Worm (Caenorhabditis elegans) whole organism, L4 larva: ENCODE data around the gene clc-6.
A peak's percentile ranks its signal among the peaks of the same experiment; 100 is the strongest.

Experiments
- F37D6.2 ChIP-seq: sonication (generic microtip); optimal IDR thresholded peaks from 2 replicates; lab custom pipeline; 2016; ENCODE audit warnings: mild to moderate bottlenecking, missing genetic modification characterization, missing compliant biosample characterization
- F44E2.7 ChIP-seq: fragments of 200-800 bp; sonication (Bioruptor generic); IDR thresholded peaks from 2 replicates; pipeline ENCODE4 v2.1.2; 2022; ENCODE audit warnings: missing genetic modification characterization, missing compliant biosample characterization
- F49E8.2 ChIP-seq: sonication (generic microtip); optimal IDR thresholded peaks from 2 replicates; lab custom pipeline; 2016; ENCODE audit warnings: missing compliant biosample characterization, mild to moderate bottlenecking, missing genetic modification characterization, borderline replicate concordance
- R02D3.7 ChIP-seq: fragments of 150-350 bp; sonication (generic microtip); optimal IDR thresholded peaks from 3 replicates; lab custom pipeline; 2014; ENCODE audit warnings: missing biosample characterization, missing genetic modification characterization
- T20F7.1 ChIP-seq: fragments of 200-800 bp; sonication (Bioruptor generic); optimal IDR thresholded peaks from 2 replicates; lab custom pipeline; 2018; ENCODE audit warnings: mild to moderate bottlenecking, missing genetic modification characterization, missing compliant biosample characterization
- T26A8.4 ChIP-seq: fragments of 200-800 bp; sonication (Bioruptor generic); IDR thresholded peaks from 2 replicates; pipeline ENCODE4 v1.3.6; 2022; ENCODE audit warnings: missing genetic modification characterization, missing compliant biosample characterization
- Y105C5A.15 ChIP-seq: fragments of 200-800 bp; sonication (Bioruptor generic); IDR thresholded peaks from 2 replicates; pipeline ENCODE4 v1.3.6; 2022; ENCODE audit warnings: missing genetic modification characterization, missing compliant biosample characterization
- Y48G9A.11 ChIP-seq: fragments of 200-800 bp; sonication (Bioruptor generic); IDR thresholded peaks from 2 replicates; pipeline ENCODE4 v1.3.6; 2022; ENCODE audit warnings: missing genetic modification reagents, missing genetic modification characterization, missing compliant biosample characterization
- Y5F2A.4 ChIP-seq: fragments of 200-800 bp; sonication (Bioruptor generic); optimal IDR thresholded peaks from 2 replicates; lab custom pipeline; 2018; ENCODE audit warnings: mild to moderate bottlenecking, missing genetic modification characterization, missing compliant biosample characterization
- ZK337.2 ChIP-seq: fragments of 200-800 bp; sonication (Bioruptor generic); IDR thresholded peaks from 2 replicates; pipeline ENCODE4 v1.3.6; 2022; ENCODE audit warnings: missing genetic modification reagents, missing genetic modification characterization, missing compliant biosample characterization
- aly-2 ChIP-seq: sonication (generic microtip); optimal IDR thresholded peaks from 2 replicates; lab custom pipeline; 2018; ENCODE audit warnings: missing biosample characterization, missing genetic modification characterization
- ceh-82 ChIP-seq: sonication (generic microtip); optimal IDR thresholded peaks from 2 replicates; lab custom pipeline; 2017; ENCODE audit warnings: missing biosample characterization, missing genetic modification characterization
- cey-2 ChIP-seq: sonication (generic microtip); optimal IDR thresholded peaks from 3 replicates; lab custom pipeline; 2017; ENCODE audit warnings: missing genetic modification characterization, mild to moderate bottlenecking, missing compliant biosample characterization, antibody characterized with exemption, borderline replicate concordance; ENCODE audit not compliant: insufficient read depth
- ctbp-1 ChIP-seq: fragments of 200-800 bp; sonication (Bioruptor generic); IDR thresholded peaks from 2 replicates; pipeline ENCODE4 v1.3.6; 2022; ENCODE audit warnings: missing genetic modification reagents, missing genetic modification characterization, missing compliant biosample characterization
- daf-12 ChIP-seq: fragments of 150-350 bp; optimal IDR thresholded peaks from 2 replicates; lab custom pipeline; 2014; ENCODE audit warnings: missing biosample characterization, missing genetic modification reagents, missing genetic modification characterization
- daf-19 ChIP-seq: fragments of 200-800 bp; sonication (Bioruptor generic); conservative IDR thresholded peaks from 2 replicates; pipeline ENCODE4 v1.3.6; 2022; ENCODE audit warnings: missing genetic modification characterization, missing compliant biosample characterization
- daf-8 ChIP-seq: fragments of 200-800 bp; sonication (Bioruptor generic); IDR thresholded peaks from 2 replicates; pipeline ENCODE4 v1.3.6; 2022; ENCODE audit warnings: missing genetic modification characterization, missing compliant biosample characterization
- dpl-1 ChIP-seq: fragments of 150-350 bp; optimal IDR thresholded peaks from 2 replicates; lab custom pipeline; 2014; ENCODE audit warnings: missing biosample characterization, missing genetic modification reagents, missing genetic modification characterization
- fkh-10 ChIP-seq: fragments of 150-350 bp; optimal IDR thresholded peaks from 2 replicates; lab custom pipeline; 2014; ENCODE audit warnings: missing biosample characterization, missing genetic modification reagents, missing genetic modification characterization
- fos-1 ChIP-seq: fragments of 150-350 bp; optimal IDR thresholded peaks from 2 replicates; lab custom pipeline; 2014; ENCODE audit warnings: missing biosample characterization, missing genetic modification characterization
- gei-8 ChIP-seq: fragments of 200-800 bp; sonication (Bioruptor generic); optimal IDR thresholded peaks from 2 replicates; lab custom pipeline; 2018; ENCODE audit warnings: mild to moderate bottlenecking, missing genetic modification characterization, missing compliant biosample characterization
- hif-1 ChIP-seq, 2 experiments: sonication (generic microtip); optimal IDR thresholded peaks; 2 replicates each; lab custom pipeline; 2016 to 2017; ENCODE audit warnings: missing compliant biosample characterization in 2 of 2, missing genetic modification characterization in 2 of 2, missing genetic modification reagents in 2 of 2, missing genotype in 2 of 2, mild to moderate bottlenecking in 1 of 2
- hlh-11 ChIP-seq: fragments of 200-800 bp; sonication (Bioruptor generic); optimal IDR thresholded peaks from 2 replicates; lab custom pipeline; 2018; ENCODE audit warnings: mild to moderate bottlenecking, missing genetic modification characterization, missing compliant biosample characterization
- jun-1 ChIP-seq: fragments of 150-350 bp; optimal IDR thresholded peaks from 2 replicates; lab custom pipeline; 2014; ENCODE audit warnings: missing biosample characterization, missing genetic modification reagents, missing genetic modification characterization
- lin-1 ChIP-seq: fragments of 200-800 bp; sonication (Bioruptor generic); IDR thresholded peaks from 2 replicates; pipeline ENCODE4 v1.3.6; 2022; ENCODE audit warnings: missing genetic modification reagents, missing genetic modification characterization, missing compliant biosample characterization
- lin-15B ChIP-seq: fragments of 150-350 bp; sonication (generic microtip); optimal IDR thresholded peaks from 3 replicates; lab custom pipeline; 2014; ENCODE audit warnings: missing biosample characterization, missing genetic modification characterization
- lin-29 ChIP-seq: fragments of 200-800 bp; sonication (Bioruptor generic); IDR thresholded peaks from 2 replicates; pipeline ENCODE4 v1.3.6; 2022; ENCODE audit warnings: missing genetic modification reagents, missing genetic modification characterization, missing compliant biosample characterization
- lin-39 ChIP-seq: fragments of 150-350 bp; optimal IDR thresholded peaks from 2 replicates; lab custom pipeline; 2014; ENCODE audit warnings: missing biosample characterization, missing genetic modification reagents, missing genetic modification characterization
- lir-3 ChIP-seq: sonication (generic microtip); optimal IDR thresholded peaks from 2 replicates; lab custom pipeline; 2016; ENCODE audit warnings: mild to moderate bottlenecking, missing genetic modification characterization, missing compliant biosample characterization
- mdl-1 ChIP-seq, 2 experiments: fragments of 150-350 bp in 1 of 2; sonication (generic microtip) in 1 of 2; optimal IDR thresholded peaks; 2 replicates each; lab custom pipeline; 2014 to 2017; ENCODE audit warnings: missing biosample characterization in 2 of 2, missing genetic modification characterization in 2 of 2
- mdt-29 ChIP-seq: fragments of 200-800 bp; sonication (Bioruptor generic); IDR thresholded peaks from 2 replicates; pipeline ENCODE4 v1.3.6; 2022; ENCODE audit warnings: missing genetic modification reagents, missing genetic modification characterization, missing compliant biosample characterization
- mep-1 ChIP-seq: fragments of 150-350 bp; sonication (generic microtip); optimal IDR thresholded peaks from 3 replicates; lab custom pipeline; 2014; ENCODE audit warnings: missing biosample characterization, missing genetic modification characterization
- mxl-2 ChIP-seq: fragments of 200-800 bp; sonication (Bioruptor generic); conservative IDR thresholded peaks from 2 replicates; pipeline ENCODE4 v1.3.6; 2022; ENCODE audit warnings: missing genetic modification reagents, missing genetic modification characterization, missing compliant biosample characterization
- mxl-3 ChIP-seq: fragments of 200-800 bp; sonication (Bioruptor generic); optimal IDR thresholded peaks from 2 replicates; lab custom pipeline; 2018; ENCODE audit warnings: mild to moderate bottlenecking, missing genetic modification characterization, missing compliant biosample characterization
- nhr-111 ChIP-seq: fragments of 200-800 bp; sonication (Bioruptor generic); optimal IDR thresholded peaks from 2 replicates; lab custom pipeline; 2018; ENCODE audit warnings: mild to moderate bottlenecking, missing genetic modification characterization, missing compliant biosample characterization
- nhr-237 ChIP-seq: sonication (generic microtip); optimal IDR thresholded peaks from 2 replicates; lab custom pipeline; 2017; ENCODE audit warnings: missing biosample characterization, missing genetic modification characterization
- nhr-25 ChIP-seq: sonication (generic microtip); optimal IDR thresholded peaks from 2 replicates; lab custom pipeline; 2017; ENCODE audit warnings: missing genetic modification characterization, mild to moderate bottlenecking, missing compliant biosample characterization, antibody characterized with exemption, moderate library complexity, borderline replicate concordance; ENCODE audit not compliant: insufficient read depth
- nhr-28 ChIP-seq: fragments of 150-350 bp; optimal IDR thresholded peaks from 2 replicates; lab custom pipeline; 2014; ENCODE audit warnings: missing biosample characterization, missing genetic modification characterization
- nhr-42 ChIP-seq: fragments of 200-800 bp; sonication (Bioruptor generic); IDR thresholded peaks from 2 replicates; pipeline ENCODE4 v1.3.6; 2022; ENCODE audit warnings: missing genetic modification characterization, missing compliant biosample characterization
- nhr-76 ChIP-seq: fragments of 150-350 bp; optimal IDR thresholded peaks from 2 replicates; lab custom pipeline; 2014; ENCODE audit warnings: missing biosample characterization, missing genetic modification characterization
- pqm-1 ChIP-seq: sonication (generic microtip); optimal IDR thresholded peaks from 2 replicates; lab custom pipeline; 2017; ENCODE audit warnings: missing biosample characterization, missing genetic modification characterization
- rbr-2 ChIP-seq: sonication (generic microtip); optimal IDR thresholded peaks from 2 replicates; lab custom pipeline; 2016; ENCODE audit warnings: missing genotype, missing genetic modification characterization, missing compliant biosample characterization
- set-16 ChIP-seq: fragments of 200-800 bp; sonication (Bioruptor generic); IDR thresholded peaks from 2 replicates; pipeline ENCODE4 v1.3.6; 2022; ENCODE audit warnings: missing genetic modification reagents, missing genetic modification characterization, missing compliant biosample characterization
- skn-1 ChIP-seq: fragments of 150-350 bp; optimal IDR thresholded peaks from 2 replicates; lab custom pipeline; 2014; ENCODE audit warnings: missing biosample characterization, missing genetic modification characterization
- snpc-1.2 ChIP-seq: fragments of 200-800 bp; sonication (Bioruptor generic); IDR thresholded peaks from 2 replicates; pipeline ENCODE4 v1.3.6; 2022; ENCODE audit warnings: missing genetic modification reagents, missing genetic modification characterization, missing compliant biosample characterization
- spr-1 ChIP-seq: sonication (generic microtip); optimal IDR thresholded peaks from 2 replicates; lab custom pipeline; 2016; ENCODE audit warnings: mild to moderate bottlenecking, missing genetic modification characterization, missing compliant biosample characterization
- tag-97 ChIP-seq: fragments of 200-800 bp; sonication (Bioruptor generic); IDR thresholded peaks from 2 replicates; pipeline ENCODE4 v1.3.6; 2022; ENCODE audit warnings: missing genetic modification characterization, missing compliant biosample characterization
- unc-130 ChIP-seq: sonication (generic microtip); optimal IDR thresholded peaks from 2 replicates; lab custom pipeline; 2016; ENCODE audit warnings: missing genetic modification reagents, missing genetic modification characterization, missing compliant biosample characterization
- vab-7 ChIP-seq: fragments of 200-800 bp; sonication (Bioruptor generic); IDR thresholded peaks from 2 replicates; pipeline ENCODE4 v1.3.6; 2022; ENCODE audit warnings: missing genetic modification reagents, missing genetic modification characterization, missing compliant biosample characterization
- zag-1 ChIP-seq: fragments of 150-350 bp; optimal IDR thresholded peaks from 2 replicates; lab custom pipeline; 2014; ENCODE audit warnings: missing biosample characterization, missing genetic modification characterization
- zfp-2 ChIP-seq: sonication (generic microtip); optimal IDR thresholded peaks from 2 replicates; lab custom pipeline; 2016; ENCODE audit warnings: mild to moderate bottlenecking, missing genetic modification characterization, missing compliant biosample characterization
- zip-11 ChIP-seq: fragments of 200-800 bp; sonication (Bioruptor generic); IDR thresholded peaks from 2 replicates; pipeline ENCODE4 v1.3.6; 2022; ENCODE audit warnings: missing genetic modification characterization, missing compliant biosample characterization
- ztf-11 ChIP-seq: fragments of 150-350 bp; optimal IDR thresholded peaks from 2 replicates; lab custom pipeline; 2014; ENCODE audit warnings: missing biosample characterization, missing genetic modification characterization

Gene clc-6

DNA sequence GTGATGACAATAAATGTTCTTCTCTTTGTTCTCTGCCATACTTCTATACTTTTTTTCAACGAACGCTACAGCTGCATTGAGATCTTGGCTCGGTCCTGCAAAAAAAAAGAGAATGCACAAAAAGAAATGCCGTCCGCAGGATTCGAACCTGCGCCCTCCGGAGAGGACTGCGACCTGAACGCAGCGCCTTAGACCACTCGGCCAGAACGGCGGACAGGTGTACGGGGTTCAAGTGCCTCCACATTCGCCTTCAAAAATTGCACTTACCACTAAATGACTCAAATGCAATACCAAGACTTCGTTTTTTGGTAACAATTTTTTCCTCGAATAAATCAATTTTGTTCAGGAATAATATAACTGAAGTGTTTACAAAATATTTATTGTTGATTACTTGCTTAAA lies 21.3 kb downstream of the clc-6 start:
- TF ChIP-seq nhr-237 (tag; lab: Kevin White, UChicago) (no peak), F44E2.7 (no peak), T26A8.4 (0 out of 2 replicates have a peak, but pooled peaks have one; percentile 26), lin-39 (no peak), daf-8 (GFP tag; lab: Robert Waterston, UW) (no peak), vab-7 (0 out of 2 replicates have a peak, but pooled peaks have one; percentile 14), tag-97 (GFP tag; lab: Robert Waterston, UW) (no peak), lin-15B (tag; lab: Kevin White, UChicago) (no peak), cey-2 (tag; lab: Kevin White, UChicago) (no peak), pqm-1 (no peak), zip-11 (GFP tag; lab: Robert Waterston, UW) (no peak), ztf-11 (no peak), snpc-1.2 (GFP tag; lab: Robert Waterston, UW) (no peak), nhr-111 (GFP tag; lab: Kevin White, UChicago) (no peak), mep-1 (peak; percentile 39), nhr-28 (tag; lab: Kevin White, UChicago) (no peak), fkh-10 (GFP tag; lab: Kevin White, UChicago) (no peak), set-16 (GFP tag; lab: Robert Waterston, UW) (peak; percentile 68), Y5F2A.4 (no peak), ceh-82 (no peak), Y48G9A.11 (GFP tag; lab: Robert Waterston, UW) (no peak), F37D6.2 (tag; lab: Kevin White, UChicago) (no peak), rbr-2 (tag; lab: Kevin White, UChicago) (no peak), gei-8 (no peak), mxl-3 (GFP tag; lab: Kevin White, UChicago) (no peak), R02D3.7 (no peak), nhr-76 (tag; lab: Kevin White, UChicago) (no peak), lir-3 (tag; lab: Kevin White, UChicago) (no peak), zfp-2 (tag; lab: Kevin White, UChicago) (no peak), jun-1 (tag; lab: Kevin White, UChicago) (no peak), T20F7.1 (GFP tag; lab: Kevin White, UChicago) (no peak), spr-1 (tag; lab: Kevin White, UChicago) (peak; percentile 5), unc-130 (GFP tag; lab: Kevin White, UChicago) (no peak), lin-1 (no peak), lin-29 (GFP tag; lab: Robert Waterston, UW) (no peak), skn-1 (tag; lab: Kevin White, UChicago) (no peak), F49E8.2 (tag; lab: Kevin White, UChicago) (no peak), daf-12 (tag; lab: Kevin White, UChicago) (no peak), hlh-11 (peak; percentile 42), Y105C5A.15 (GFP tag; lab: Robert Waterston, UW) (0 out of 2 replicates have a peak, but pooled peaks have one; percentile 28), ctbp-1 (GFP tag; lab: Robert Waterston, UW) (no peak), zag-1 (tag; lab: Kevin White, UChicago) (no peak), hif-1 (tag; optimal IDR thresholded peaks at IDR 0.05; lab: Kevin White, UChicago) (peak in 1 of 2 experiments; percentile 11), mxl-2 (GFP tag; lab: Robert Waterston, UW) (no peak), aly-2 (no peak), fos-1 (no peak), mdl-1 (tag; optimal IDR thresholded peaks at IDR 0.05; lab: Kevin White, UChicago) (no peak), dpl-1 (GFP tag; lab: Kevin White, UChicago) (no peak), ZK337.2 (GFP tag; lab: Robert Waterston, UW) (no peak), daf-19 (no peak), nhr-42 (GFP tag; lab: Robert Waterston, UW) (no peak), nhr-25 (tag; lab: Kevin White, UChicago) (no peak), mdt-29 (GFP tag; lab: Robert Waterston, UW) (no peak)
